Worm (Caenorhabditis elegans): ENCODE data around the gene ule-3.

DNA sequence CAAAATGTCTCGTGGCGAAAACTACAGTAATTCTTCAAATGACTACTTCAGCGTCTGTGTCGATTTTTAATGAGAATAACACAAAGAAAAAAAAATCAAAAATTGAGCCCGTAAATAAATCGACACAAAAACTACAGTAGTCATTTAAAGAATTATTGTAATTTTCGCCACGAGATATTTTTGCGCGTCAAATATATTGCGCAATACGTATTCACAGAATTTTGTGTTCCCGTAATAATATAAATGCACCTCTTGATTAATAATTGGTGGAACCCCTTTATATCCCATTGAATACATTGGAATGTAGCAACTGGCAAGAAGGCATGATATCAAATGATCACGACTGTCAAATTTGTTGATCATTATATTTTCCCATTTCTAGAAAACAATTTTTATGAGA, 24.7 kb upstream of the ule-3 start:
- no peak for TF ChIP-seq ceh-34 (tag; optimal IDR thresholded peaks at IDR 0.05)
- no peak for TF ChIP-seq ama-1 (optimal IDR thresholded peaks at IDR 0.05)
- no peak for TF ChIP-seq fkh-10 (GFP tag; optimal IDR thresholded peaks at IDR 0.05)
- TF ChIP-seq madf-2 (tag; optimal IDR thresholded peaks at IDR 0.05): no peak
- no peak for TF ChIP-seq sox-2 (GFP tag; IDR thresholded peaks at IDR 0.05)
- TF ChIP-seq zip-5 (tag; optimal IDR thresholded peaks at IDR 0.05): no peak
- TF ChIP-seq T23F11.4 (GFP tag; optimal IDR thresholded peaks at IDR 0.05): no peak
- TF ChIP-seq ceh-30 (tag; optimal IDR thresholded peaks at IDR 0.05): no peak
- TF ChIP-seq fax-1 (tag; optimal IDR thresholded peaks at IDR 0.05): no peak
- TF ChIP-seq ceh-24 (tag; optimal IDR thresholded peaks at IDR 0.05): no peak

Data from whole organism, late embryonic.